Worm (Caenorhabditis elegans): ENCODE data around the gene Y32G9A.12.
A peak's percentile ranks its signal among the peaks of the same experiment; 100 is the strongest.

Y32G9A.12 gene

DNA sequence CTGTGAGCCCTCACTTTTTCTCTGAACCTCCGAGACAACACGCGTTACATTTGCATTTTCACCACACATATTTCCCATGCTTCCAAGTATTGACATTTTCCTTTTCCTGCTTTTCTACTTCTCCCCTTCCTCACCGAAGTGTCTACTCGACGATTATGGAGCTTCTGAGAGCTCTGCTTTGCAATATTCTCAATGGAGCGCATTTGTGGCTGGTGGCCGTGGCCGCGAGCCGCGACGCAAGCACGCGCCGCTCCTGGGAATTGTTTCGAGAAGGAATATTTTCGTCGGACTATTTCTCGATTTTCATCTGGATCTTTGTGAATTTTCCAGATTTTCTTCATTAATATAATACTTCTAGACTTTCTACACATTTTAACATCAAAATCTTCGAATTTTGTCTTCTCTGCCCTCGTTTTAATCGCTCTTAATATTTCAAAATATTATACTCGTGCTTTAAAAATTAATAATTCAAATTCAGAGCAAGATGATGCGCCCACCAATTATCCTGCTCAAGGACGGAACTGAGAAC is 48.2 kb downstream of the Y32G9A.12 start, which contains the start of the genes T10B5.4 and cct-7 (continued):
- 0 out of 2 replicates have a peak, but pooled peaks have one; percentile 40 for TF ChIP-seq cebp-1 (GFP tag; IDR thresholded peaks at IDR 0.05)
- TF ChIP-seq cebp-1 (tag; optimal IDR thresholded peaks at IDR 0.05) = peak; percentile 78
- no peak for TF ChIP-seq mes-4 (tag; optimal IDR thresholded peaks at IDR 0.05)
- peak; percentile 43 for TF ChIP-seq ZK185.1 (tag; optimal IDR thresholded peaks at IDR 0.05; ENCODE audit: poor library complexity, severe bottlenecking)
- TF ChIP-seq attf-6 (GFP tag; IDR thresholded peaks at IDR 0.05) = no peak; the same call in 1 of the 2 replicates
- no peak for TF ChIP-seq gei-17 (GFP tag; optimal IDR thresholded peaks at IDR 0.05)
- TF ChIP-seq F57A8.1 (GFP tag; optimal IDR thresholded peaks at IDR 0.05) = no peak
- no peak for TF ChIP-seq F52B5.7 (tag; optimal IDR thresholded peaks at IDR 0.05)
- TF ChIP-seq F22D6.2 (tag; optimal IDR thresholded peaks at IDR 0.05) = no peak
- no peak for TF ChIP-seq nfya-2 (GFP tag; IDR thresholded peaks at IDR 0.05)
- peak; percentile 52 for TF ChIP-seq tbp1 (GFP tag; optimal IDR thresholded peaks at IDR 0.05)
- TF ChIP-seq let-526 (GFP tag; IDR thresholded peaks at IDR 0.05) = peak; percentile 47; the same call in 1 of the 2 replicates
- peak; percentile 73 for TF ChIP-seq F49E8.2 (tag; optimal IDR thresholded peaks at IDR 0.05; ENCODE audit: insufficient read depth)
- TF ChIP-seq F23B12.7 (tag; optimal IDR thresholded peaks at IDR 0.05; ENCODE audit: insufficient read depth) = peak; percentile 56
- TF ChIP-seq unc-62 (GFP tag; optimal IDR thresholded peaks at IDR 0.05) = peak; percentile 58
- peak; percentile 0 for TF ChIP-seq T07F8.4 (tag; optimal IDR thresholded peaks at IDR 0.05)
- TF ChIP-seq akir-1 (GFP tag; optimal IDR thresholded peaks at IDR 0.05) = peak; percentile 62
- TF ChIP-seq nhr-80 (tag; optimal IDR thresholded peaks at IDR 0.05) = peak; percentile 70
- TF ChIP-seq nhr-179 (tag; optimal IDR thresholded peaks at IDR 0.05) = no peak
- TF ChIP-seq F55B11.4 (tag; optimal IDR thresholded peaks at IDR 0.05; ENCODE audit: borderline replicate concordance, insufficient read depth) = no peak
- peak; percentile 51; the same call in 1 of the 2 replicates for TF ChIP-seq hmg-1.2 (GFP tag; IDR thresholded peaks at IDR 0.05)
- TF ChIP-seq K11D2.4 (GFP tag; IDR thresholded peaks at IDR 0.05) = peak; percentile 75; the same call in 1 of the 2 replicates
- peak; percentile 62 for TF ChIP-seq dpl-1 (GFP tag; optimal IDR thresholded peaks at IDR 0.05)
- TF ChIP-seq pha-4 (tag; optimal IDR thresholded peaks at IDR 0.05) = peak; percentile 10
- peak; percentile 13 for TF ChIP-seq lsy-27 (tag; optimal IDR thresholded peaks at IDR 0.05; ENCODE audit: borderline replicate concordance, insufficient read depth)
- no peak for TF ChIP-seq ztf-3 (GFP tag; optimal IDR thresholded peaks at IDR 0.05)
- no peak for TF ChIP-seq zim-3 (tag; optimal IDR thresholded peaks at IDR 0.05)
- no peak for TF ChIP-seq snpc-3.4 (tag; optimal IDR thresholded peaks at IDR 0.05)
- TF ChIP-seq tbx-9 (tag; optimal IDR thresholded peaks at IDR 0.05; ENCODE audit: borderline replicate concordance) = no peak
- TF ChIP-seq sdz-38 (tag; optimal IDR thresholded peaks at IDR 0.05) = no peak
- no peak for TF ChIP-seq F39B2.1 (GFP tag; IDR thresholded peaks at IDR 0.05)
- TF ChIP-seq attf-3 (GFP tag; conservative IDR thresholded peaks at IDR 0.05) = peak; percentile 69
- TF ChIP-seq D2030.7 (GFP tag; IDR thresholded peaks at IDR 0.05) = peak; percentile 83
- TF ChIP-seq sea-2 (GFP tag; IDR thresholded peaks at IDR 0.05) = no peak
- peak; percentile 26 for TF ChIP-seq hrde-1 (tag; optimal IDR thresholded peaks at IDR 0.05; ENCODE audit: borderline replicate concordance)
- TF ChIP-seq ztf-26 (tag; optimal IDR thresholded peaks at IDR 0.05) = peak; percentile 24
- no peak for TF ChIP-seq T26A5.8 (tag; optimal IDR thresholded peaks at IDR 0.05)
- peak in 2 of 3 experiments; percentile 45 to 52 for TF ChIP-seq lin-35 (GFP tag; optimal IDR thresholded peaks at IDR 0.05)
- no peak for TF ChIP-seq egl-18 (GFP tag; IDR thresholded peaks at IDR 0.05)
- no peak for TF ChIP-seq hlh-26 (GFP tag; conservative IDR thresholded peaks at IDR 0.05)
- peak; percentile 86 for TF ChIP-seq B0336.3 (GFP tag; IDR thresholded peaks at IDR 0.05)
- TF ChIP-seq attf-5 (GFP tag; optimal IDR thresholded peaks at IDR 0.05) = peak; percentile 98
- no peak for TF ChIP-seq madf-8 (GFP tag; conservative IDR thresholded peaks at IDR 0.05)
- TF ChIP-seq C17E4.6 (GFP tag; IDR thresholded peaks at IDR 0.05) = 0 out of 2 replicates have a peak, but pooled peaks have one; percentile 30
- TF ChIP-seq dox-1 (GFP tag; IDR thresholded peaks at IDR 0.05) = peak; percentile 96
- no peak for TF ChIP-seq ceh-58 (GFP tag; IDR thresholded peaks at IDR 0.05)

All from whole organism, young adult.